Fruit fly (Drosophila melanogaster): ENCODE results near the gene drn.
A peak's percentile ranks its signal among the peaks of the same experiment; 100 is the strongest.

Gene drn

dm6 chr3R:9352595-9353275, 12.7 kb downstream of the drn start:
- TF ChIP-seq CG7045 (GFP tag; optimal IDR thresholded peaks at IDR 0.05) (no peak), Hr96 (GFP tag; optimal IDR thresholded peaks at IDR 0.05) (no peak), Crg-1 (GFP tag; optimal IDR thresholded peaks at IDR 0.05) (no peak), ovo (GFP tag; optimal IDR thresholded peaks at IDR 0.05) (peak; percentile 84), Clk (GFP tag; optimal IDR thresholded peaks at IDR 0.05) (no peak), CG1620 (GFP tag; optimal IDR thresholded peaks at IDR 0.05) (no peak), CG14711 (tag; optimal IDR thresholded peaks at IDR 0.05) (no peak), CG33017 (tag; optimal IDR thresholded peaks at IDR 0.05) (no peak), CG11617 (GFP tag; optimal IDR thresholded peaks at IDR 0.05) (no peak), cic (GFP tag; optimal IDR thresholded peaks at IDR 0.05) (peak; percentile 60), bab1 (GFP tag; optimal IDR thresholded peaks at IDR 0.05) (no peak), cnc (optimal IDR thresholded peaks at IDR 0.05) (no peak), CG5204 (GFP tag; optimal IDR thresholded peaks at IDR 0.05) (no peak), tj (GFP tag; optimal IDR thresholded peaks at IDR 0.05) (peak; percentile 86), CG7101 (tag; optimal IDR thresholded peaks at IDR 0.05) (no peak), Mnt (GFP tag; optimal IDR thresholded peaks at IDR 0.05) (no peak), kay (GFP tag; ENCODE audit: borderline replicate concordance) (peak; percentile 87), pad (GFP tag; optimal IDR thresholded peaks at IDR 0.05) (peak; percentile 77), CG12768 (GFP tag; optimal IDR thresholded peaks at IDR 0.05) (peak; percentile 82), toe (GFP tag; optimal IDR thresholded peaks at IDR 0.05) (no peak)

dm6 chr3R:9353276-9353652, 13.2 kb downstream of the drn start:
- TF ChIP-seq CG33017 (tag; optimal IDR thresholded peaks at IDR 0.05) (peak; percentile 77), ovo (GFP tag; optimal IDR thresholded peaks at IDR 0.05) (no peak), Crg-1 (GFP tag; optimal IDR thresholded peaks at IDR 0.05) (no peak), CG11617 (GFP tag; optimal IDR thresholded peaks at IDR 0.05) (peak; percentile 27), Clk (GFP tag; optimal IDR thresholded peaks at IDR 0.05) (no peak), Hr96 (GFP tag; optimal IDR thresholded peaks at IDR 0.05) (no peak), CG1620 (GFP tag; optimal IDR thresholded peaks at IDR 0.05) (no peak), CG14711 (tag; optimal IDR thresholded peaks at IDR 0.05) (peak; percentile 70), cnc (optimal IDR thresholded peaks at IDR 0.05) (no peak), cic (GFP tag; optimal IDR thresholded peaks at IDR 0.05) (no peak), bab1 (GFP tag; optimal IDR thresholded peaks at IDR 0.05) (peak; percentile 55), Mnt (GFP tag; optimal IDR thresholded peaks at IDR 0.05) (no peak), kay (GFP tag; ENCODE audit: borderline replicate concordance) (peak; percentile 82), pad (GFP tag; optimal IDR thresholded peaks at IDR 0.05) (no peak), CG7045 (GFP tag; optimal IDR thresholded peaks at IDR 0.05) (peak; percentile 69), CG7101 (tag; optimal IDR thresholded peaks at IDR 0.05) (peak; percentile 28), toe (GFP tag; optimal IDR thresholded peaks at IDR 0.05) (no peak), CG12768 (GFP tag; optimal IDR thresholded peaks at IDR 0.05) (no peak)

- TF ChIP-seq Crg-1 (GFP tag; optimal IDR thresholded peaks at IDR 0.05) (no peak), kay (GFP tag; ENCODE audit: borderline replicate concordance) (no peak), CG5204 (GFP tag; optimal IDR thresholded peaks at IDR 0.05) (no peak)
Observed at dm6 chr3R:9355195-9355594, 15.2 kb downstream of the drn start, which contains the start of gene CG43675. Gene CG43675 (plus strand): TSS chr3R:9355495.

dm6 chr3R:9359393-9359792, 19.4 kb downstream of the drn start:
- no peak for TF ChIP-seq ovo (GFP tag; optimal IDR thresholded peaks at IDR 0.05)
- TF ChIP-seq toe (GFP tag; optimal IDR thresholded peaks at IDR 0.05), result no peak
- TF ChIP-seq tj (GFP tag; optimal IDR thresholded peaks at IDR 0.05), result no peak
- no peak for TF ChIP-seq CG5204 (GFP tag; optimal IDR thresholded peaks at IDR 0.05)
- TF ChIP-seq CG7045 (GFP tag; optimal IDR thresholded peaks at IDR 0.05), result no peak
- no peak for TF ChIP-seq CG12768 (GFP tag; optimal IDR thresholded peaks at IDR 0.05)
- no peak for TF ChIP-seq Mnt (GFP tag; optimal IDR thresholded peaks at IDR 0.05)
- TF ChIP-seq Clk (GFP tag; optimal IDR thresholded peaks at IDR 0.05), result no peak
- no peak for TF ChIP-seq CG11617 (GFP tag; optimal IDR thresholded peaks at IDR 0.05)
- TF ChIP-seq cnc (optimal IDR thresholded peaks at IDR 0.05), result no peak
- TF ChIP-seq cic (GFP tag; optimal IDR thresholded peaks at IDR 0.05), result no peak
- TF ChIP-seq Hr96 (GFP tag; optimal IDR thresholded peaks at IDR 0.05), result no peak
- TF ChIP-seq kay (GFP tag; ENCODE audit: borderline replicate concordance), result no peak
- TF ChIP-seq CG14711 (tag; optimal IDR thresholded peaks at IDR 0.05), result no peak
- TF ChIP-seq CG7101 (tag; optimal IDR thresholded peaks at IDR 0.05), result no peak

dm6 chr3R:9363066-9363719, 23.2 kb downstream of the drn start, which contains the start of gene CG18473:
Gene CG18473 (plus strand): TSS chr3R:9363305.
- no peak for TF ChIP-seq ovo (GFP tag; optimal IDR thresholded peaks at IDR 0.05)
- peak; percentile 9 for TF ChIP-seq kay (GFP tag; ENCODE audit: borderline replicate concordance)

- TF ChIP-seq toe (GFP tag; optimal IDR thresholded peaks at IDR 0.05) (no peak), CG1620 (GFP tag; optimal IDR thresholded peaks at IDR 0.05) (no peak), CG11617 (GFP tag; optimal IDR thresholded peaks at IDR 0.05) (no peak), CG7045 (GFP tag; optimal IDR thresholded peaks at IDR 0.05) (no peak), pad (GFP tag; optimal IDR thresholded peaks at IDR 0.05) (no peak), tj (GFP tag; optimal IDR thresholded peaks at IDR 0.05) (peak; percentile 6), CG14711 (tag; optimal IDR thresholded peaks at IDR 0.05) (no peak)
Observed at dm6 chr3R:9365121-9365520, 25.1 kb downstream of the drn start, which contains the start of gene Srr. Gene Srr (plus strand): TSS chr3R:9365398.

Data from whole organism, adult.